Fruit fly (Drosophila melanogaster): Measurements from ENCODE around the gene CG13031.

CG13031 gene

DNA sequence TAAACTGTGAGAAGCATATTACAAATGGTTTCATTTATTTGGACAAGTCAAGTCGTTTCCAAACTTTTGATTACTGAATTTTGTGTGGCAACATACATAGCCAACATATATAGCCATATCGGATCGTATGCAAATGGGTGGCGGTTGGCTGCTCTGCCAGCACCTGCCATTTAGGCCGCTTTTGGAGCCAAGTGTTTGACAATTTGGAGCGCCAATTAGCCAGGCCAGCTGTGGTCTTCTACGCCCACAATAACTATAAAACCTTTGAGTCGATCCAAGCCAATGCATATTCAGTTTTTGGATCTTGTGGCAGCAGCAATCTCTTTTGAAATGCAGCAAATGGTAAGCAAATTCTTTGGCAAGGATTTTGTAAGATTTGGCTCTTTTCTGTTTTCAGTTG is at the start of gene CG13031:
TSS of gene CG13031 (plus strand) at position 301 of the 400 bp plus-strand sequence.
- no peak for TF ChIP-seq CG34367 (tag; optimal IDR thresholded peaks at IDR 0.05)
- TF ChIP-seq rn (GFP tag; IDR thresholded peaks at IDR 0.05), result no peak
- TF ChIP-seq CG12605 (GFP tag; IDR thresholded peaks at IDR 0.05), result no peak
- TF ChIP-seq fd96Ca (GFP tag; IDR thresholded peaks at IDR 0.05), result no peak
- TF ChIP-seq CG9948 (tag; optimal IDR thresholded peaks at IDR 0.05), result no peak
- no peak for TF ChIP-seq CG13204 (GFP tag; optimal IDR thresholded peaks at IDR 0.05)
- TF ChIP-seq Pif1B (GFP tag; optimal IDR thresholded peaks at IDR 0.05), result no peak
- TF ChIP-seq CG10348 (GFP tag; IDR thresholded peaks at IDR 0.05), result no peak
- TF ChIP-seq Pif1A (GFP tag; optimal IDR thresholded peaks at IDR 0.05), result no peak

DNA sequence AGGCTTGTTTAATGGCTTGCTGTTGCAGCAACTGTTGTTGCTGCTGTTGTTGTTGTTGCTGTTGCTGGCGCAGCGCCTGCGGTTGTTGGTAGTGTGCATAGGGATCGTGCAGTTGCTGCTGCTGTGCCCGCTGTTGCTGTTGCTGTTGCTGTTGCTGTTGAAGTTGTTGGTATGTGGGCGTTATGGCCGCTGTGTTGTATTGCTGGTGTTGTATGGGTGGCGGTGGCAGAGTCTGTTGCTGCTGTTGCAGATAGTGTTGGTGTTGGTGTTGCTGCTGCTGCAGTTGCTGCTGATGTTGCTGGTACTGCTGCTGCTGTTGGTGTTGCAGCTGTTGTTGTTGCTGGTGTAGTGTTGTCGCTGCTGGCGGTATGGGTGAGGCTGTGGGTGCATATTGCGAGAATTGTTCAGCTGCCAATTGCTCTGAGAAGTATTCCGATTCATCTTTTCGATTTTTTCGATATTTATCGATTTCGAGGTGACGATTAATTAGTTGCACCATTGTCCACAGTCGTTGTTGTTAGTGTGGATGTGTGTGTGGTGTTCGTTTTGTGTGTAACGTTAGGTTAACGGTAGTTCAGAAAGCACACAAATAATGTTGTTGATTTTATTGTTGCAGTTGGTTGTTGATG is 45.1 kb upstream of the CG13031 start:
- TF ChIP-seq CG4496 (GFP tag; IDR thresholded peaks at IDR 0.05), result no peak
- no peak for TF ChIP-seq Ets98B (GFP tag; IDR thresholded peaks at IDR 0.05)
- no peak for TF ChIP-seq CG12605 (GFP tag; IDR thresholded peaks at IDR 0.05)
- TF ChIP-seq CG13204 (GFP tag; optimal IDR thresholded peaks at IDR 0.05), result no peak
- TF ChIP-seq rn (GFP tag; IDR thresholded peaks at IDR 0.05), result no peak
- no peak for TF ChIP-seq Pif1B (GFP tag; optimal IDR thresholded peaks at IDR 0.05)
- TF ChIP-seq CG34367 (tag; optimal IDR thresholded peaks at IDR 0.05), result no peak
- TF ChIP-seq Pif1A (GFP tag; optimal IDR thresholded peaks at IDR 0.05), result no peak
- no peak for TF ChIP-seq CG10348 (GFP tag; IDR thresholded peaks at IDR 0.05)
- TF ChIP-seq EcR (GFP tag; optimal IDR thresholded peaks at IDR 0.05), result no peak
- TF ChIP-seq D1 (tag; optimal IDR thresholded peaks at IDR 0.05), result no peak

- no peak for TF ChIP-seq EcR (GFP tag; optimal IDR thresholded peaks at IDR 0.05)
- no peak for TF ChIP-seq Ets98B (GFP tag; IDR thresholded peaks at IDR 0.05)
Measured at dm6 chr3L:16682371-16682770, 42.3 kb upstream of the CG13031 start.

- TF ChIP-seq CG15710 (tag; optimal IDR thresholded peaks at IDR 0.05), result no peak
- TF ChIP-seq D1 (tag; optimal IDR thresholded peaks at IDR 0.05), result no peak
- TF ChIP-seq CG9948 (tag; optimal IDR thresholded peaks at IDR 0.05), result no peak
- TF ChIP-seq fd96Ca (GFP tag; IDR thresholded peaks at IDR 0.05), result no peak; the same call in 2 of the 3 replicates
- TF ChIP-seq Ets98B (GFP tag; IDR thresholded peaks at IDR 0.05), result no peak
- TF ChIP-seq CG8301 (tag; optimal IDR thresholded peaks at IDR 0.05), result peak; percentile 57
- TF ChIP-seq CG13204 (GFP tag; optimal IDR thresholded peaks at IDR 0.05), result no peak
- no peak for TF ChIP-seq rn (GFP tag; IDR thresholded peaks at IDR 0.05)
- TF ChIP-seq EcR (GFP tag; optimal IDR thresholded peaks at IDR 0.05), result peak; percentile 29
- no peak for TF ChIP-seq Pif1A (GFP tag; optimal IDR thresholded peaks at IDR 0.05)
- TF ChIP-seq CG10348 (GFP tag; IDR thresholded peaks at IDR 0.05), result no peak
- no peak for TF ChIP-seq gl (tag; optimal IDR thresholded peaks at IDR 0.05)
- peak; percentile 31; the same call in 1 of the 2 replicates for TF ChIP-seq CG32121 (GFP tag; IDR thresholded peaks at IDR 0.05)
- TF ChIP-seq CG4496 (GFP tag; IDR thresholded peaks at IDR 0.05), result no peak
- no peak for TF ChIP-seq CG8159 (tag; optimal IDR thresholded peaks at IDR 0.05)
- peak; percentile 12 for TF ChIP-seq CG34367 (tag; optimal IDR thresholded peaks at IDR 0.05)
- no peak for TF ChIP-seq CG17806 (tag; optimal IDR thresholded peaks at IDR 0.05)
- TF ChIP-seq Pif1B (GFP tag; optimal IDR thresholded peaks at IDR 0.05), result no peak
- peak; percentile 66 for TF ChIP-seq CG14655 (GFP tag; optimal IDR thresholded peaks at IDR 0.05)
- TF ChIP-seq Snoo (tag; optimal IDR thresholded peaks at IDR 0.05), result no peak
- no peak for TF ChIP-seq CG12605 (GFP tag; IDR thresholded peaks at IDR 0.05)
Measured at dm6 chr3L:16683007-16683406, 41.7 kb upstream of the CG13031 start.

DNA sequence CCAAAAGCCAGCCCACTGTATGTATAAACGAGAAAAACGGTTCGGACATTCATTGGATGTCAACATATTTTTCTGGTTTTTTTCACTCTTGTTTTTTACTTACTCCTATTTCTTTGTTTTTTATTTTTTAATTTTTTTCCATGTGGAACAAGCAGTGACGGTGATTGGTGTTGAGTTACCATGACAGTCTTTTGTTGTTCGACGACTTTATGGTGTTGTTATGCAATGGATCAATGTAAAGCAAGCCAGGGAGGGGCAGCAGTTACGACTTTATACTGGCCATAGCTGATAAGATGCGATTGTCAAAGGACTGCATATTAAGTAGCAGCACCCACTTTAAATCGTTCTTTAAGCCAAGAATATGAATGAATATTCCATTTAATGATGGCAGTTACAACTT is 35.2 kb upstream of the CG13031 start:
- TF ChIP-seq gl (tag; optimal IDR thresholded peaks at IDR 0.05) (peak; percentile 4), fd96Ca (GFP tag; IDR thresholded peaks at IDR 0.05) (0 out of 3 replicates have a peak, but pooled peaks have one; percentile 13), CG4496 (GFP tag; IDR thresholded peaks at IDR 0.05) (no peak)

dm6 chr3L:16690055-16690454 is 34.6 kb upstream of the CG13031 start:
- TF ChIP-seq CG17806 (tag; optimal IDR thresholded peaks at IDR 0.05), result no peak
- no peak for TF ChIP-seq CG12605 (GFP tag; IDR thresholded peaks at IDR 0.05)
- no peak for TF ChIP-seq D1 (tag; optimal IDR thresholded peaks at IDR 0.05)
- no peak for TF ChIP-seq CG13204 (GFP tag; optimal IDR thresholded peaks at IDR 0.05)
- TF ChIP-seq CG9948 (tag; optimal IDR thresholded peaks at IDR 0.05), result no peak
- no peak for TF ChIP-seq CG14655 (GFP tag; optimal IDR thresholded peaks at IDR 0.05)
- no peak for TF ChIP-seq CG10348 (GFP tag; IDR thresholded peaks at IDR 0.05)
- no peak for TF ChIP-seq CG32121 (GFP tag; IDR thresholded peaks at IDR 0.05)
- no peak for TF ChIP-seq rn (GFP tag; IDR thresholded peaks at IDR 0.05)
- TF ChIP-seq CG34367 (tag; optimal IDR thresholded peaks at IDR 0.05), result no peak
- no peak for TF ChIP-seq Ets98B (GFP tag; IDR thresholded peaks at IDR 0.05)
- TF ChIP-seq CG8301 (tag; optimal IDR thresholded peaks at IDR 0.05), result no peak

dm6 chr3L:16693844-16694243 is 30.8 kb upstream of the CG13031 start:
- no peak for TF ChIP-seq CG14655 (GFP tag; optimal IDR thresholded peaks at IDR 0.05)
- no peak for TF ChIP-seq CG8301 (tag; optimal IDR thresholded peaks at IDR 0.05)
- TF ChIP-seq rn (GFP tag; IDR thresholded peaks at IDR 0.05), result no peak
- peak; percentile 42 for TF ChIP-seq EcR (GFP tag; optimal IDR thresholded peaks at IDR 0.05)
- TF ChIP-seq CG13204 (GFP tag; optimal IDR thresholded peaks at IDR 0.05), result no peak
- no peak for TF ChIP-seq CG10348 (GFP tag; IDR thresholded peaks at IDR 0.05)
- no peak for TF ChIP-seq CG8159 (tag; optimal IDR thresholded peaks at IDR 0.05)
- TF ChIP-seq Pif1A (GFP tag; optimal IDR thresholded peaks at IDR 0.05), result no peak

Measured in whole organism, pupa.